Worm (Caenorhabditis elegans) whole organism, L4/young adult: ENCODE results near the gene alh-10.

ENCODE experiments used
- W03F9.2 ChIP-seq: fragments of 150-350 bp; optimal IDR thresholded peaks from 2 replicates; lab custom pipeline; 2014; ENCODE audit warnings: missing biosample characterization, missing genetic modification characterization
- dao-5 ChIP-seq: sonication (generic microtip); optimal IDR thresholded peaks from 2 replicates; lab custom pipeline; 2016; ENCODE audit warnings: missing genotype, missing genetic modification characterization, moderate library complexity, missing compliant biosample characterization
- him-1 ChIP-seq: sonication (generic microtip); optimal IDR thresholded peaks from 2 replicates; lab custom pipeline; 2016; ENCODE audit warnings: missing genotype, missing genetic modification reagents, missing genetic modification characterization, missing compliant biosample characterization

- TF ChIP-seq W03F9.2 = no peak
- no peak for TF ChIP-seq dao-5 (tag; lab: Kevin White, UChicago)
- TF ChIP-seq him-1 (tag; lab: Kevin White, UChicago) = no peak
These were observed 10.0 kb upstream of the alh-10 start for ce11 chrX:7153460-7153859.
